Worm (Caenorhabditis elegans) whole organism, early embryonic: Measurements from ENCODE around the gene rrf-3.

Source experiments
- F13C5.2 ChIP-seq: sonication (generic microtip); optimal IDR thresholded peaks from 2 replicates; lab custom pipeline; 2017; ENCODE audit warnings: mild to moderate bottlenecking, missing genetic modification characterization, inconsistent platforms, missing compliant biosample characterization
- ama-1 ChIP-seq: fragments of 150-350 bp; optimal IDR thresholded peaks from 2 replicates; lab custom pipeline; 2014
- ceh-13 ChIP-seq: fragments of 200-800 bp; sonication (Bioruptor generic); optimal IDR thresholded peaks from 2 replicates; lab custom pipeline; 2018; ENCODE audit warnings: mild to moderate bottlenecking, missing genetic modification characterization, missing compliant biosample characterization
- ets-7 ChIP-seq: sonication (generic microtip); optimal IDR thresholded peaks from 2 replicates; lab custom pipeline; 2016; ENCODE audit warnings: missing genotype, missing genetic modification characterization, missing compliant biosample characterization
- pes-1 ChIP-seq: fragments of 200-800 bp; sonication (Bioruptor generic); IDR thresholded peaks from 2 replicates; pipeline ENCODE4 v1.3.6; 2022; ENCODE audit warnings: missing genetic modification reagents, missing genetic modification characterization, missing compliant biosample characterization
- tbx-11 ChIP-seq: fragments of 200-800 bp; sonication (Bioruptor generic); IDR thresholded peaks from 2 replicates; pipeline ENCODE4 v1.3.6; 2022; ENCODE audit warnings: missing genetic modification characterization, missing compliant biosample characterization
- tbx-37 ChIP-seq: fragments of 200-800 bp; sonication (Bioruptor generic); conservative IDR thresholded peaks from 2 replicates; pipeline ENCODE4 v1.3.6; 2022; ENCODE audit warnings: missing genetic modification reagents, missing genetic modification characterization, missing compliant biosample characterization
- tra-4 ChIP-seq: sonication (generic microtip); optimal IDR thresholded peaks from 2 replicates; lab custom pipeline; 2017; ENCODE audit warnings: missing genetic modification characterization, missing compliant biosample characterization

DNA sequence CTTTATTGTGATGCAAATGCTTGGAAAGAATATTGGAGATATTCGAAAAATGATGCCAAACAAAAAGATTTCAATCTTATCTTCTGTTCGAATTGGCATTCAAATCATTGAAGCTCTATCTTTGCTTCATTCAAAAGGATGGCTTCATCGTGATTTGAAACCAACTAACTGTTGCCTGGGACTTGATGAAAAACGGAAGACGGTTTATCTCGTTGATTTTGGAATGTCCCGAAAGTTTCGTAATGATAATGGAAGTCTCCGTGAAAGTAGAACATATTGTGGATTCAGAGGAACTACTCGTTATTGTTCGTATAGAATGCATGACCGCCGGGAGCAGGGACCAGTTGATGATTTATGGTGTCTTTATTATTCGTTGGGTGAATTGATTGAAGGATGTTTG is 11.9 kb downstream of the rrf-3 start:
- TF ChIP-seq ama-1 (lab: Kevin White, UChicago), result no peak
- TF ChIP-seq tbx-11 (GFP tag; lab: Robert Waterston, UW), result no peak
- no peak for TF ChIP-seq tra-4 (tag; lab: Kevin White, UChicago)
- no peak for TF ChIP-seq pes-1
- TF ChIP-seq ets-7 (tag; lab: Kevin White, UChicago), result no peak
- no peak for TF ChIP-seq F13C5.2
- no peak for TF ChIP-seq tbx-37 (GFP tag; lab: Robert Waterston, UW)
- no peak for TF ChIP-seq ceh-13
